Fruit fly (Drosophila melanogaster) whole organism, wandering third instar larva: ENCODE measurements around the gene CG5151.

Experiments
- Abd-B ChIP-seq: fragments of >200 bp; optimal IDR thresholded peaks from 2 replicates; lab custom pipeline; 2017; ENCODE audit warnings: missing biosample characterization, missing genetic modification characterization
- CG32264 ChIP-seq: fragments of 200-800 bp; sonication (Bioruptor generic); optimal IDR thresholded peaks from 2 replicates; lab custom pipeline; 2016; ENCODE audit warnings: missing biosample characterization, missing genetic modification characterization
- CG9705 ChIP-seq: fragments of 200-800 bp; sonication (Bioruptor generic); optimal IDR thresholded peaks from 2 replicates; lab custom pipeline; 2018; ENCODE audit warnings: missing biosample characterization, mild to moderate bottlenecking, missing genetic modification characterization
- CrebA ChIP-seq: fragments of 200-800 bp; sonication (Bioruptor generic); optimal IDR thresholded peaks from 2 replicates; lab custom pipeline; 2016; ENCODE audit warnings: missing biosample characterization, mild to moderate bottlenecking, missing genetic modification characterization, borderline replicate concordance
- Dif ChIP-seq: fragments of 200-275, 200-300 bp; sonication (Bioruptor generic); optimal IDR thresholded peaks from 2 replicates; lab custom pipeline; 2018; ENCODE audit warnings: missing biosample characterization, missing genetic modification characterization; ENCODE audit not compliant: partially characterized antibody
- GATAd ChIP-seq: sonication (Bioruptor generic); optimal IDR thresholded peaks from 2 replicates; lab custom pipeline; 2016; ENCODE audit warnings: missing biosample characterization, missing genetic modification characterization
- HLH106 ChIP-seq: fragments of 200-800 bp; optimal IDR thresholded peaks from 3 replicates; lab custom pipeline; 2019; ENCODE audit warnings: missing biosample characterization, mild to moderate bottlenecking, missing genetic modification characterization, moderate library complexity
- Hnf4 ChIP-seq: fragments of 200-800 bp; sonication (Bioruptor generic); optimal IDR thresholded peaks from 2 replicates; lab custom pipeline; 2016; ENCODE audit warnings: missing biosample characterization, mild to moderate bottlenecking, missing genetic modification characterization
- Hr78 ChIP-seq: fragments of >200 bp; optimal IDR thresholded peaks from 2 replicates; lab custom pipeline; 2017; ENCODE audit warnings: missing biosample characterization, missing genetic modification characterization
- Hr83 ChIP-seq: fragments of 200-300 bp; sonication (Bioruptor generic); optimal IDR thresholded peaks from 2 replicates; lab custom pipeline; 2016; ENCODE audit warnings: missing biosample characterization, mild to moderate bottlenecking, missing genetic modification characterization, moderate library complexity; ENCODE audit not compliant: poor library complexity, severe bottlenecking
- Jra ChIP-seq: sonication (Bioruptor generic); optimal IDR thresholded peaks from 2 replicates; lab custom pipeline; 2016; ENCODE audit warnings: missing biosample characterization, missing genetic modification characterization
- Mio ChIP-seq: sonication (Bioruptor generic); optimal IDR thresholded peaks from 2 replicates; lab custom pipeline; 2016; ENCODE audit warnings: missing biosample characterization, missing genetic modification characterization
- Myc ChIP-seq: fragments of >200 bp; optimal IDR thresholded peaks from 2 replicates; lab custom pipeline; 2017
- OdsH ChIP-seq: fragments of 200-800 bp; sonication (Bioruptor generic); optimal IDR thresholded peaks from 2 replicates; lab custom pipeline; 2016; ENCODE audit warnings: missing biosample characterization, mild to moderate bottlenecking, missing genetic modification characterization
- Rel ChIP-seq, 2 experiments: fragments of 200-800 bp; sonication (Bioruptor generic) in 1 of 2; optimal IDR thresholded peaks; 2 replicates in 1 of 2; 3 replicates in 1 of 2; lab custom pipeline; 2016 to 2019; ENCODE audit warnings: mild to moderate bottlenecking in 2 of 2, missing biosample characterization in 2 of 2, missing genetic modification characterization in 2 of 2, moderate library complexity in 1 of 2
- Sp1 ChIP-seq: fragments of 200-800 bp; sonication (Bioruptor generic); optimal IDR thresholded peaks from 3 replicates; lab custom pipeline; 2019; ENCODE audit warnings: missing biosample characterization, mild to moderate bottlenecking, missing genetic modification characterization, moderate library complexity
- Vsx2 ChIP-seq: fragments of 200-300, 225-300 bp; sonication (Bioruptor generic); optimal IDR thresholded peaks from 2 replicates; lab custom pipeline; 2018; ENCODE audit warnings: missing biosample characterization, missing genetic modification characterization; ENCODE audit not compliant: partially characterized antibody
- br ChIP-seq: fragments of 200-800 bp; sonication (Bioruptor generic); optimal IDR thresholded peaks from 2 replicates; lab custom pipeline; 2016; ENCODE audit warnings: missing biosample characterization, missing genetic modification characterization
- brk ChIP-seq: fragments of 200-800 bp; sonication (Bioruptor generic); optimal IDR thresholded peaks from 2 replicates; lab custom pipeline; 2016; ENCODE audit warnings: missing biosample characterization, mild to moderate bottlenecking, missing genetic modification characterization
- dl ChIP-seq, 2 experiments: fragments of 175-275, 200-275 bp in 1 of 2; fragments of 200-275 bp in 1 of 2; sonication (Bioruptor generic); optimal IDR thresholded peaks; lab custom pipeline; 2018; ENCODE audit warnings: mild to moderate bottlenecking in 2 of 2, missing biosample characterization in 2 of 2, missing genetic modification characterization in 2 of 2, moderate library complexity in 2 of 2; ENCODE audit not compliant: partially characterized antibody in 2 of 2, insufficient read depth in 1 of 2
- dmrt93B ChIP-seq: fragments of 200-800 bp; sonication (Bioruptor generic); optimal IDR thresholded peaks from 2 replicates; lab custom pipeline; 2018; ENCODE audit warnings: missing biosample characterization, mild to moderate bottlenecking, missing genetic modification characterization
- dsf ChIP-seq: sonication (Bioruptor generic); optimal IDR thresholded peaks from 2 replicates; lab custom pipeline; 2016; ENCODE audit warnings: missing biosample characterization, missing genetic modification characterization, borderline replicate concordance
- ey ChIP-seq: fragments of 200-800 bp; sonication (Bioruptor generic); optimal IDR thresholded peaks from 2 replicates; lab custom pipeline; 2016; ENCODE audit warnings: missing biosample characterization, missing genetic modification characterization
- foxo ChIP-seq, 2 experiments: fragments of 200-800 bp; sonication (Bioruptor generic); optimal IDR thresholded peaks; 2 replicates in 1 of 2; 3 replicates in 1 of 2; lab custom pipeline; 2016 to 2017; ENCODE audit warnings: missing biosample characterization in 2 of 2, missing genetic modification characterization in 2 of 2
- h ChIP-seq: fragments of 200-800 bp; sonication (Bioruptor generic); optimal IDR thresholded peaks from 3 replicates; lab custom pipeline; 2016; ENCODE audit warnings: missing biosample characterization, mild to moderate bottlenecking, missing genetic modification characterization
- jim ChIP-seq: fragments of 175-275, 200-325 bp; sonication (Bioruptor generic); optimal IDR thresholded peaks from 2 replicates; lab custom pipeline; 2016; ENCODE audit warnings: missing biosample characterization, mild to moderate bottlenecking, missing genetic modification characterization
- pan ChIP-seq: fragments of >200 bp; optimal IDR thresholded peaks from 2 replicates; lab custom pipeline; 2017
- psq ChIP-seq: fragments of 200-800 bp; sonication (Bioruptor generic); optimal IDR thresholded peaks from 3 replicates; lab custom pipeline; 2017; ENCODE audit warnings: missing biosample characterization, mild to moderate bottlenecking, missing genetic modification characterization, moderate library complexity
- sage ChIP-seq: fragments of 200-800 bp; sonication (Bioruptor generic); optimal IDR thresholded peaks from 2 replicates; lab custom pipeline; 2016; ENCODE audit warnings: missing biosample characterization, mild to moderate bottlenecking, missing genetic modification characterization
- tai ChIP-seq: sonication (Bioruptor generic); optimal IDR thresholded peaks from 2 replicates; lab custom pipeline; 2016; ENCODE audit warnings: missing biosample characterization, missing genetic modification characterization
- woc ChIP-seq: sonication (Bioruptor generic); optimal IDR thresholded peaks from 2 replicates; lab custom pipeline; 2016; ENCODE audit warnings: missing biosample characterization, mild to moderate bottlenecking, missing genetic modification characterization

CG5151 gene

DNA sequence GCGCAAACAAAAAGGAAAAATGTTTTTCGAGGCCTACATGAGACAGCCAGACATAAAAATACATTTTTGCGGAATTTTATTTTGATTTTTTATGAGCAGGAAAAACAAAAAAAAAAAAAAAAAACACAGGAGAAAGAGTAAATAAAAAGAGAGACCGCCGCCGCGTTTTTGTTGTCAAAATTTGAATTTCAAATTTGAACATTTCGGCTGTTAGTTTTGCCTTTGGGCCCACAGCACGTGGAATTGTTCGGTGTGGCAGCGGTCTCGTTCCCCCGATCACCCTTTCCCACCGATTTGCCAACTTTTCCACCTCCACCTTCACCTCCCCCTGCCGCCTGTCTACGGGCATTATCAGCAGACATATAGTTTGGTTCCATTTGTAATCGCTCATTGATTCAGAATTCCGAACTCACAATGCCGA is 7.7 kb downstream of the CG5151 start:
- no peak for TF ChIP-seq br
- TF ChIP-seq pan (lab: Kevin White, UChicago): no peak
- no peak for TF ChIP-seq CG9705 (GFP tag; lab: Kevin White, UChicago)
- no peak for TF ChIP-seq h
- no peak for TF ChIP-seq CrebA (GFP tag; lab: Kevin White, UChicago)

DNA sequence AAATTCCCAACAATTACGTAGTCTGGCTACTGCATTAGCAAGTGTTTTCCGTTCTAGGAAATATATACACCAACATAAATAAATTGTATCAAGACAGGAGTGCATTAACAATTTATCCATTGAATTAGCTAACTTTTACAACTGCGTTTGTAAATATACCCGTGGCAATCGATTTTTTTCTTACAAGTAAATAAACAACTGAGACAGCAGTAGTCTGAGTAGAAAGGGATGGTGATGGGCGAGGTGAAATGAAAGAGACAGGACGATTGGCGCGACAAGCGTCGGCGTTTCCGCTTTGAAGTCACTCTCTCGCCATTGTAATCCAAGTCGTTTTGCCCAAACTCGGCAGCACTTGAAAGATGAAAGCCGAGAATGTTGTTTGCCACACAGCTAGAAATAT is 9.0 kb downstream of the CG5151 start:
- no peak for TF ChIP-seq tai (GFP tag; lab: Kevin White, UChicago)
- TF ChIP-seq dsf (GFP tag; lab: Kevin White, UChicago): no peak
- no peak for TF ChIP-seq psq (GFP tag; lab: Kevin White, UChicago)
- TF ChIP-seq OdsH (GFP tag; lab: Kevin White, UChicago): no peak
- no peak for TF ChIP-seq Myc (lab: Kevin White, UChicago)
- TF ChIP-seq dmrt93B (GFP tag; lab: Kevin White, UChicago): no peak
- TF ChIP-seq GATAd (GFP tag; lab: Kevin White, UChicago): no peak
- no peak for TF ChIP-seq foxo (GFP tag; optimal IDR thresholded peaks at IDR 0.05; lab: Kevin White, UChicago)
- TF ChIP-seq Sp1 (GFP tag; lab: Kevin White, UChicago): no peak
- TF ChIP-seq dl (GFP tag; optimal IDR thresholded peaks at IDR 0.05; lab: Kevin White, UChicago; ENCODE audit: insufficient read depth in 1 of 2, partially characterized antibody in 2 of 2): no peak
- TF ChIP-seq Vsx2 (GFP tag; lab: Kevin White, UChicago): no peak
- TF ChIP-seq CG32264: no peak
- TF ChIP-seq Abd-B: no peak

DNA sequence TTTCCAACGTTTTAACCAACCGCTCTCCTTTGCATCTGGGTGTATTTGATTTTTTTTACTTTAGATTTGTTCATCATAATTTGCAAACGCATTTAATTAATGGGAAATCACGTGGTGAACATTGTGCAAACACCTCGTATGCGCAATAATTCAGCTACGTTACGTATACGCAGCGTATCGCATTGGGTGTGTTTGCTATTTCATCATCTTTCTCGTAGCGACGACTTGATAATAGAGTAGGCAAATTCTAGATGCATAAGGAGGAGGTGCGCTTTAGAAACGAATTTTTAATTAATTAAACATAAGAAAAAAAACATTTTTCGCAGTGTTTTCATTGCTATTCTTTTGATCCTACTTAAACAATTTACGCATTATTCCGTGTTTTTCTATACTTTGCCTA is 10.9 kb downstream of the CG5151 start:
- TF ChIP-seq Hr78 (no peak), psq (GFP tag; lab: Kevin White, UChicago) (no peak), sage (GFP tag; lab: Kevin White, UChicago) (no peak), Hnf4 (GFP tag; lab: Kevin White, UChicago) (peak; percentile 13)

dm6 chr3L:16153089-16153488 is 11.4 kb downstream of the CG5151 start:
- TF ChIP-seq jim (GFP tag; lab: Kevin White, UChicago) (no peak), dmrt93B (GFP tag; lab: Kevin White, UChicago) (no peak), br (no peak), woc (GFP tag; lab: Kevin White, UChicago) (no peak), Vsx2 (GFP tag; lab: Kevin White, UChicago) (no peak), Mio (GFP tag; lab: Kevin White, UChicago) (no peak), brk (GFP tag; lab: Kevin White, UChicago) (no peak), sage (GFP tag; lab: Kevin White, UChicago) (no peak), Rel (GFP tag; optimal IDR thresholded peaks at IDR 0.05; lab: Kevin White, UChicago) (no peak), Rel (tag; optimal IDR thresholded peaks at IDR 0.05; lab: Kevin White, UChicago) (no peak), Abd-B (no peak), dl (GFP tag; optimal IDR thresholded peaks at IDR 0.05; lab: Kevin White, UChicago; ENCODE audit: insufficient read depth in 1 of 2, partially characterized antibody in 2 of 2) (no peak), Dif (GFP tag; lab: Kevin White, UChicago) (no peak), Jra (GFP tag; lab: Kevin White, UChicago) (no peak), Hr78 (no peak), HLH106 (tag; lab: Kevin White, UChicago) (no peak)

DNA sequence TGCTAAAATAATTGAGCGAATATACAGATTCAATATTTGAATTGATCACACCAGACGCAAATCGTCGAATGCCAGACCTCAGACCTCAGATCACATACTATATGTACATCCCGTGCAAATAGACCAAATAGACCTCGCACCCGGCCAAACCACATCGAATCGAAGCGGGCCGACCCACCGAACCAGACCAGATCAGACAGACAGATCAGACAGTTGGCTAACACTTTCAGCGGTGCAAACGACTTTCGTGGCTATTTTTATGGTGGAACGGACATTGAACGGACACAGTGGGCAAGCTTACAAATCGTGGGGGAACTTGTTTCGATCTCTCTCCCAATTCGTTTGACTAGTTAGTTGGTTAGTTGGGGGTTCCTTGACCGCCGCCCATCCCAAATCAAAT is 12.8 kb downstream of the CG5151 start:
- TF ChIP-seq Jra (GFP tag; lab: Kevin White, UChicago) (no peak), ey (GFP tag; lab: Kevin White, UChicago) (no peak), CG32264 (no peak), sage (GFP tag; lab: Kevin White, UChicago) (no peak), woc (GFP tag; lab: Kevin White, UChicago) (no peak), CrebA (GFP tag; lab: Kevin White, UChicago) (no peak), Hr83 (no peak), HLH106 (tag; lab: Kevin White, UChicago) (no peak), Dif (GFP tag; lab: Kevin White, UChicago) (no peak), Sp1 (GFP tag; lab: Kevin White, UChicago) (no peak), CG9705 (GFP tag; lab: Kevin White, UChicago) (no peak), Rel (GFP tag; optimal IDR thresholded peaks at IDR 0.05; lab: Kevin White, UChicago) (no peak), Rel (tag; optimal IDR thresholded peaks at IDR 0.05; lab: Kevin White, UChicago) (no peak)
